In genomic region chrIII:8244052-8244451, ce11 we compare ENCODE assay signal across 1 worm cellular context.
TF ChIP-seq lines count a peak whose summit lies in the region.

pbs-6 (minus strand) TSS chrIII:8244092.
cids-1 (plus strand) TSS chrIII:8244445.

TF ChIP-seq in whole organism, L1 larva, 84 proteins besides CTCF, POLR2A, EP300 and RAD21 (continued from another document):
- TF ChIP-seq lin-35 (GFP tag; optimal IDR thresholded peaks at IDR 0.05; lab: Kevin White, UChicago) (peak; percentile 25 to 50), ceh-88 (GFP tag; IDR thresholded peaks at IDR 0.05; lab: Robert Waterston, UW) (no peak), ceh-82 (tag; optimal IDR thresholded peaks at IDR 0.05; lab: Kevin White, UChicago) (no peak), skn-1 (tag; optimal IDR thresholded peaks at IDR 0.05; lab: Kevin White, UChicago) (peak; percentile 59), tlp-1 (tag; optimal IDR thresholded peaks at IDR 0.05; lab: Kevin White, UChicago) (no peak), ama-1 (optimal IDR thresholded peaks at IDR 0.05; lab: Kevin White, UChicago) (no peak), lsy-2 (tag; optimal IDR thresholded peaks at IDR 0.05; lab: Kevin White, UChicago) (peak; percentile 22 to 64), dpl-1 (GFP tag; optimal IDR thresholded peaks at IDR 0.05; lab: Kevin White, UChicago) (peak in 2 of 3 experiments; percentile 37 to 40), nhr-77 (tag; optimal IDR thresholded peaks at IDR 0.05; lab: Kevin White, UChicago) (no peak), unc-130 (tag; optimal IDR thresholded peaks at IDR 0.05; lab: Kevin White, UChicago) (peak; percentile 29)
